Worm (Caenorhabditis elegans) whole organism, L4 larva: ENCODE measurements around the gene B0524.5.
A peak's percentile ranks its signal among the peaks of the same experiment; 100 is the strongest.

Source experiments
- D1046.2 ChIP-seq: fragments of 200-800 bp; sonication (Bioruptor generic); IDR thresholded peaks from 2 replicates; pipeline ENCODE4 v1.3.6; 2022; ENCODE audit warnings: missing genetic modification characterization, missing compliant biosample characterization
- F10B5.3 ChIP-seq: sonication (generic microtip); optimal IDR thresholded peaks from 2 replicates; lab custom pipeline; 2016; ENCODE audit warnings: mild to moderate bottlenecking, missing genetic modification characterization, missing compliant biosample characterization
- R02D3.7 ChIP-seq: fragments of 150-350 bp; sonication (generic microtip); optimal IDR thresholded peaks from 3 replicates; lab custom pipeline; 2014; ENCODE audit warnings: missing biosample characterization, missing genetic modification characterization
- T20F7.1 ChIP-seq: fragments of 200-800 bp; sonication (Bioruptor generic); optimal IDR thresholded peaks from 2 replicates; lab custom pipeline; 2018; ENCODE audit warnings: mild to moderate bottlenecking, missing genetic modification characterization, missing compliant biosample characterization
- T26A8.4 ChIP-seq: fragments of 200-800 bp; sonication (Bioruptor generic); IDR thresholded peaks from 2 replicates; pipeline ENCODE4 v1.3.6; 2022; ENCODE audit warnings: missing genetic modification characterization, missing compliant biosample characterization
- Y105C5A.15 ChIP-seq: fragments of 200-800 bp; sonication (Bioruptor generic); IDR thresholded peaks from 2 replicates; pipeline ENCODE4 v1.3.6; 2022; ENCODE audit warnings: missing genetic modification characterization, missing compliant biosample characterization
- Y48G9A.11 ChIP-seq: fragments of 200-800 bp; sonication (Bioruptor generic); IDR thresholded peaks from 2 replicates; pipeline ENCODE4 v1.3.6; 2022; ENCODE audit warnings: missing genetic modification reagents, missing genetic modification characterization, missing compliant biosample characterization
- Y5F2A.4 ChIP-seq: fragments of 200-800 bp; sonication (Bioruptor generic); optimal IDR thresholded peaks from 2 replicates; lab custom pipeline; 2018; ENCODE audit warnings: mild to moderate bottlenecking, missing genetic modification characterization, missing compliant biosample characterization
- ZK337.2 ChIP-seq: fragments of 200-800 bp; sonication (Bioruptor generic); IDR thresholded peaks from 2 replicates; pipeline ENCODE4 v1.3.6; 2022; ENCODE audit warnings: missing genetic modification reagents, missing genetic modification characterization, missing compliant biosample characterization
- ama-1 ChIP-seq: fragments of 150-350 bp; optimal IDR thresholded peaks from 2 replicates; lab custom pipeline; 2014; ENCODE audit warnings: inconsistent platforms, mixed read lengths
- arid-1 ChIP-seq: fragments of 200-800 bp; sonication (Bioruptor generic); conservative IDR thresholded peaks from 2 replicates; pipeline ENCODE4 v1.3.6; 2022; ENCODE audit warnings: missing genetic modification reagents, missing genetic modification characterization, missing compliant biosample characterization
- attf-4 ChIP-seq: sonication (generic microtip); optimal IDR thresholded peaks from 3 replicates; lab custom pipeline; 2017; ENCODE audit warnings: missing biosample characterization, missing genetic modification characterization
- ceh-44 ChIP-seq: fragments of 200-800 bp; sonication (Bioruptor generic); IDR thresholded peaks from 2 replicates; pipeline ENCODE4 v1.3.6; 2022; ENCODE audit warnings: missing genetic modification reagents, missing genetic modification characterization, missing compliant biosample characterization
- ceh-62 ChIP-seq: sonication (generic microtip); optimal IDR thresholded peaks from 2 replicates; lab custom pipeline; 2017; ENCODE audit warnings: missing biosample characterization, missing genetic modification characterization
- ceh-82 ChIP-seq: sonication (generic microtip); optimal IDR thresholded peaks from 2 replicates; lab custom pipeline; 2017; ENCODE audit warnings: missing biosample characterization, missing genetic modification characterization
- ctbp-1 ChIP-seq: fragments of 200-800 bp; sonication (Bioruptor generic); IDR thresholded peaks from 2 replicates; pipeline ENCODE4 v1.3.6; 2022; ENCODE audit warnings: missing genetic modification reagents, missing genetic modification characterization, missing compliant biosample characterization
- daf-16 ChIP-seq, 3 experiments: sonication (generic microtip); optimal IDR thresholded peaks; 2 replicates each; lab custom pipeline; 2016 to 2017; ENCODE audit warnings: missing genetic modification characterization in 3 of 3, missing genetic modification reagents in 3 of 3, mild to moderate bottlenecking in 2 of 3, missing compliant biosample characterization in 2 of 3, missing biosample characterization in 1 of 3, moderate library complexity in 1 of 3
- daf-19 ChIP-seq: fragments of 200-800 bp; sonication (Bioruptor generic); conservative IDR thresholded peaks from 2 replicates; pipeline ENCODE4 v1.3.6; 2022; ENCODE audit warnings: missing genetic modification characterization, missing compliant biosample characterization
- daf-8 ChIP-seq: fragments of 200-800 bp; sonication (Bioruptor generic); IDR thresholded peaks from 2 replicates; pipeline ENCODE4 v1.3.6; 2022; ENCODE audit warnings: missing genetic modification characterization, missing compliant biosample characterization
- dmd-8 ChIP-seq: fragments of 200-800 bp; sonication (Bioruptor generic); IDR thresholded peaks from 2 replicates; pipeline ENCODE4 v1.3.6; 2022; ENCODE audit warnings: missing genetic modification characterization, missing compliant biosample characterization
- dpl-1 ChIP-seq: fragments of 150-350 bp; optimal IDR thresholded peaks from 2 replicates; lab custom pipeline; 2014; ENCODE audit warnings: missing biosample characterization, missing genetic modification reagents, missing genetic modification characterization
- dve-1 ChIP-seq: sonication (generic microtip); optimal IDR thresholded peaks from 2 replicates; lab custom pipeline; 2017; ENCODE audit warnings: antibody characterized with exemption, mild to moderate bottlenecking, missing genetic modification characterization, missing compliant biosample characterization; ENCODE audit not compliant: insufficient read depth
- egl-27 ChIP-seq: sonication (generic microtip); optimal IDR thresholded peaks from 3 replicates; lab custom pipeline; 2017; ENCODE audit warnings: missing biosample characterization, missing genetic modification reagents, missing genetic modification characterization
- hif-1 ChIP-seq, 2 experiments: sonication (generic microtip); optimal IDR thresholded peaks; 2 replicates each; lab custom pipeline; 2016 to 2017; ENCODE audit warnings: missing compliant biosample characterization in 2 of 2, missing genetic modification characterization in 2 of 2, missing genetic modification reagents in 2 of 2, missing genotype in 2 of 2, mild to moderate bottlenecking in 1 of 2
- jun-1 ChIP-seq: fragments of 150-350 bp; optimal IDR thresholded peaks from 2 replicates; lab custom pipeline; 2014; ENCODE audit warnings: missing biosample characterization, missing genetic modification reagents, missing genetic modification characterization
- lir-3 ChIP-seq: sonication (generic microtip); optimal IDR thresholded peaks from 2 replicates; lab custom pipeline; 2016; ENCODE audit warnings: mild to moderate bottlenecking, missing genetic modification characterization, missing compliant biosample characterization
- lsy-2 ChIP-seq, 2 experiments: fragments of 150-350 bp in 1 of 2; sonication (generic microtip) in 1 of 2; optimal IDR thresholded peaks; 2 replicates each; lab custom pipeline; 2014 to 2017; ENCODE audit warnings: missing biosample characterization in 2 of 2, missing genetic modification characterization in 2 of 2
- madf-5 ChIP-seq, 2 experiments: fragments of 200-800 bp; sonication (Bioruptor generic); IDR thresholded peaks; 2 replicates each; pipeline ENCODE4 v1.3.6; 2022; ENCODE audit warnings: missing compliant biosample characterization in 2 of 2, missing genetic modification characterization in 2 of 2
- madf-9 ChIP-seq: fragments of 200-800 bp; sonication (Bioruptor generic); conservative IDR thresholded peaks from 2 replicates; pipeline ENCODE4 v1.3.6; 2022; ENCODE audit warnings: missing genetic modification reagents, missing genetic modification characterization, missing compliant biosample characterization
- mdt-29 ChIP-seq: fragments of 200-800 bp; sonication (Bioruptor generic); IDR thresholded peaks from 2 replicates; pipeline ENCODE4 v1.3.6; 2022; ENCODE audit warnings: missing genetic modification reagents, missing genetic modification characterization, missing compliant biosample characterization
- mep-1 ChIP-seq: fragments of 150-350 bp; sonication (generic microtip); optimal IDR thresholded peaks from 3 replicates; lab custom pipeline; 2014; ENCODE audit warnings: missing biosample characterization, missing genetic modification characterization
- mes-2 ChIP-seq: sonication (generic microtip); optimal IDR thresholded peaks from 2 replicates; lab custom pipeline; 2016; ENCODE audit warnings: missing genotype, mild to moderate bottlenecking, missing genetic modification characterization, missing compliant biosample characterization; ENCODE audit not compliant: poor library complexity, severe bottlenecking
- mxl-2 ChIP-seq: fragments of 200-800 bp; sonication (Bioruptor generic); conservative IDR thresholded peaks from 2 replicates; pipeline ENCODE4 v1.3.6; 2022; ENCODE audit warnings: missing genetic modification reagents, missing genetic modification characterization, missing compliant biosample characterization
- nhr-10 ChIP-seq: fragments of 150-350 bp; optimal IDR thresholded peaks from 2 replicates; lab custom pipeline; 2014; ENCODE audit warnings: missing biosample characterization, missing genetic modification characterization
- nhr-111 ChIP-seq: fragments of 200-800 bp; sonication (Bioruptor generic); optimal IDR thresholded peaks from 2 replicates; lab custom pipeline; 2018; ENCODE audit warnings: mild to moderate bottlenecking, missing genetic modification characterization, missing compliant biosample characterization
- nhr-237 ChIP-seq: sonication (generic microtip); optimal IDR thresholded peaks from 2 replicates; lab custom pipeline; 2017; ENCODE audit warnings: missing biosample characterization, missing genetic modification characterization
- nhr-42 ChIP-seq: fragments of 200-800 bp; sonication (Bioruptor generic); IDR thresholded peaks from 2 replicates; pipeline ENCODE4 v1.3.6; 2022; ENCODE audit warnings: missing genetic modification characterization, missing compliant biosample characterization
- nhr-6 ChIP-seq: fragments of 150-350 bp; optimal IDR thresholded peaks from 2 replicates; lab custom pipeline; 2014; ENCODE audit warnings: missing biosample characterization, missing genetic modification characterization
- nhr-76 ChIP-seq: fragments of 150-350 bp; optimal IDR thresholded peaks from 2 replicates; lab custom pipeline; 2014; ENCODE audit warnings: missing biosample characterization, missing genetic modification characterization
- php-3 ChIP-seq: fragments of 200-800 bp; sonication (Bioruptor generic); IDR thresholded peaks from 2 replicates; pipeline ENCODE4 v1.3.6; 2022; ENCODE audit warnings: missing genetic modification reagents, missing genetic modification characterization, missing compliant biosample characterization
- sdz-12 ChIP-seq: fragments of 200-800 bp; sonication (Bioruptor generic); optimal IDR thresholded peaks from 2 replicates; lab custom pipeline; 2018; ENCODE audit warnings: mild to moderate bottlenecking, missing genetic modification characterization, missing compliant biosample characterization
- set-16 ChIP-seq: fragments of 200-800 bp; sonication (Bioruptor generic); IDR thresholded peaks from 2 replicates; pipeline ENCODE4 v1.3.6; 2022; ENCODE audit warnings: missing genetic modification reagents, missing genetic modification characterization, missing compliant biosample characterization
- skn-1 ChIP-seq: fragments of 150-350 bp; optimal IDR thresholded peaks from 2 replicates; lab custom pipeline; 2014; ENCODE audit warnings: missing biosample characterization, missing genetic modification characterization
- snpc-4 ChIP-seq: fragments of 150-350 bp; optimal IDR thresholded peaks from 2 replicates; lab custom pipeline; 2014; ENCODE audit warnings: missing biosample characterization, missing genetic modification characterization
- spr-3 ChIP-seq: fragments of 200-800 bp; sonication (Bioruptor generic); optimal IDR thresholded peaks from 2 replicates; lab custom pipeline; 2018; ENCODE audit warnings: mild to moderate bottlenecking, missing genetic modification characterization, missing compliant biosample characterization
- tra-1 ChIP-seq: fragments of 200-800 bp; sonication (Bioruptor generic); IDR thresholded peaks from 2 replicates; pipeline ENCODE4 v1.3.6; 2022; ENCODE audit warnings: missing genetic modification reagents, missing genetic modification characterization, missing compliant biosample characterization
- unc-130 ChIP-seq: sonication (generic microtip); optimal IDR thresholded peaks from 2 replicates; lab custom pipeline; 2016; ENCODE audit warnings: missing genetic modification reagents, missing genetic modification characterization, missing compliant biosample characterization
- vab-7 ChIP-seq: fragments of 200-800 bp; sonication (Bioruptor generic); IDR thresholded peaks from 2 replicates; pipeline ENCODE4 v1.3.6; 2022; ENCODE audit warnings: missing genetic modification reagents, missing genetic modification characterization, missing compliant biosample characterization
- zag-1 ChIP-seq: fragments of 150-350 bp; optimal IDR thresholded peaks from 2 replicates; lab custom pipeline; 2014; ENCODE audit warnings: missing biosample characterization, missing genetic modification characterization
- zfp-3 ChIP-seq: fragments of 200-800 bp; sonication (Bioruptor generic); conservative IDR thresholded peaks from 2 replicates; pipeline ENCODE4 v1.3.6; 2022; ENCODE audit warnings: missing genetic modification reagents, missing genetic modification characterization, missing compliant biosample characterization
- ztf-11 ChIP-seq: fragments of 150-350 bp; optimal IDR thresholded peaks from 2 replicates; lab custom pipeline; 2014; ENCODE audit warnings: missing biosample characterization, missing genetic modification characterization

The B0524.5 gene

ce11 chrIII:1925048-1925537, 31.4 kb upstream of the B0524.5 start (continued):
- no peak for TF ChIP-seq Y48G9A.11 (GFP tag; lab: Robert Waterston, UW)
- TF ChIP-seq zfp-3 = peak; percentile 87; the same call in 1 of the 2 replicates
- peak; percentile 89 for TF ChIP-seq T20F7.1
- peak; percentile 87 to 98 for TF ChIP-seq daf-16 (GFP tag; optimal IDR thresholded peaks at IDR 0.05; lab: Kevin White, UChicago)
- peak; percentile 94 for TF ChIP-seq daf-16 (tag; optimal IDR thresholded peaks at IDR 0.05; lab: Kevin White, UChicago)
- TF ChIP-seq tra-1 = peak; percentile 99
- TF ChIP-seq vab-7 (GFP tag; lab: Robert Waterston, UW) = peak; percentile 65; the same call in 1 of the 2 replicates
- TF ChIP-seq set-16 = peak; percentile 85
- no peak for TF ChIP-seq ceh-82
- peak; percentile 80 for TF ChIP-seq spr-3 (GFP tag; lab: Kevin White, UChicago)
- TF ChIP-seq mep-1 (tag; lab: Kevin White, UChicago) = peak; percentile 97
- no peak for TF ChIP-seq Y5F2A.4 (GFP tag; lab: Kevin White, UChicago)
- TF ChIP-seq madf-5 (GFP tag; IDR thresholded peaks at IDR 0.05; lab: Robert Waterston, UW) = no peak
- peak; percentile 83 to 93 for TF ChIP-seq lsy-2 (tag; optimal IDR thresholded peaks at IDR 0.05; lab: Kevin White, UChicago)
- no peak for TF ChIP-seq ZK337.2
- TF ChIP-seq daf-8 (GFP tag; lab: Robert Waterston, UW) = no peak
- TF ChIP-seq F10B5.3 (tag; lab: Kevin White, UChicago) = peak; percentile 84
- peak; percentile 89 for TF ChIP-seq nhr-76
- TF ChIP-seq nhr-42 (GFP tag; lab: Robert Waterston, UW) = peak; percentile 72
- TF ChIP-seq mdt-29 (GFP tag; lab: Robert Waterston, UW) = peak; percentile 89
- TF ChIP-seq R02D3.7 (tag; lab: Kevin White, UChicago) = no peak
- peak; percentile 73 for TF ChIP-seq mes-2 (tag; lab: Kevin White, UChicago)
- peak; percentile 75; the same call in 1 of the 2 replicates for TF ChIP-seq arid-1
- TF ChIP-seq attf-4 (tag; lab: Kevin White, UChicago) = no peak
- TF ChIP-seq nhr-6 (tag; lab: Kevin White, UChicago) = peak; percentile 93
- peak; percentile 96 for TF ChIP-seq ctbp-1 (GFP tag; lab: Robert Waterston, UW)
- TF ChIP-seq php-3 (GFP tag; lab: Robert Waterston, UW) = peak; percentile 94
- peak; percentile 99 for TF ChIP-seq egl-27 (tag; lab: Kevin White, UChicago)
- no peak for TF ChIP-seq dmd-8 (GFP tag; lab: Robert Waterston, UW)
- TF ChIP-seq hif-1 (tag; optimal IDR thresholded peaks at IDR 0.05; lab: Kevin White, UChicago) = peak; percentile 69 to 89
- TF ChIP-seq ztf-11 (tag; lab: Kevin White, UChicago) = no peak
- peak; percentile 93 for TF ChIP-seq jun-1 (tag; lab: Kevin White, UChicago)
- TF ChIP-seq dpl-1 (GFP tag; lab: Kevin White, UChicago) = peak; percentile 79
- TF ChIP-seq nhr-111 (GFP tag; lab: Kevin White, UChicago) = no peak
- peak; percentile 17 for TF ChIP-seq unc-130
- no peak; the same call in 1 of the 2 replicates for TF ChIP-seq madf-9 (GFP tag; lab: Robert Waterston, UW)
- no peak for TF ChIP-seq skn-1 (tag; lab: Kevin White, UChicago)
- peak; percentile 99 for TF ChIP-seq dve-1 (tag; lab: Kevin White, UChicago)
- no peak for TF ChIP-seq ceh-44 (GFP tag; lab: Robert Waterston, UW)
- TF ChIP-seq T26A8.4 (GFP tag; lab: Robert Waterston, UW) = peak; percentile 89
- TF ChIP-seq daf-19 = no peak
- no peak for TF ChIP-seq ama-1 (lab: Kevin White, UChicago)
- no peak for TF ChIP-seq D1046.2
- TF ChIP-seq nhr-10 (tag; lab: Kevin White, UChicago) = peak; percentile 88
- TF ChIP-seq Y105C5A.15 (GFP tag; lab: Robert Waterston, UW) = 0 out of 2 replicates have a peak, but pooled peaks have one; percentile 33
- peak; percentile 14 for TF ChIP-seq snpc-4 (tag; lab: Kevin White, UChicago)
- peak; percentile 64; the same call in 1 of the 2 replicates for TF ChIP-seq mxl-2
- no peak for TF ChIP-seq sdz-12 (GFP tag; lab: Kevin White, UChicago)
- TF ChIP-seq ceh-62 (tag; lab: Kevin White, UChicago) = no peak
- TF ChIP-seq lir-3 = peak; percentile 50
- TF ChIP-seq zag-1 (tag; lab: Kevin White, UChicago) = peak; percentile 75
- TF ChIP-seq nhr-237 (tag; lab: Kevin White, UChicago) = peak; percentile 73
